Worm (Caenorhabditis elegans): ENCODE results near the gene C33B4.4.

The C33B4.4 gene

ce11 chrII:11383058-11383457, at the start of gene C33B4.4, which contains the start of gene C33B4.5:
TSS of gene C33B4.4 (minus strand) at chrII:11383442.
TSS of gene C33B4.5 (plus strand) at chrII:11383327.
- TF ChIP-seq blmp-1 (tag; optimal IDR thresholded peaks at IDR 0.05) (no peak), tbx-8 (GFP tag; optimal IDR thresholded peaks at IDR 0.05) (no peak), ces-1 (GFP tag; optimal IDR thresholded peaks at IDR 0.05) (no peak), unc-120 (tag; optimal IDR thresholded peaks at IDR 0.05; ENCODE audit: poor library complexity, severe bottlenecking) (no peak), ceh-39 (tag; optimal IDR thresholded peaks at IDR 0.05) (no peak), elt-1 (tag; optimal IDR thresholded peaks at IDR 0.05; ENCODE audit: borderline replicate concordance, insufficient read depth) (no peak), pha-4 (tag; optimal IDR thresholded peaks at IDR 0.05) (no peak), nhr-237 (tag; optimal IDR thresholded peaks at IDR 0.05) (no peak), lin-13 (tag; optimal IDR thresholded peaks at IDR 0.05) (no peak), nhr-28 (tag; optimal IDR thresholded peaks at IDR 0.05) (no peak), cnd-1 (tag; optimal IDR thresholded peaks at IDR 0.05) (no peak), elt-3 (tag; optimal IDR thresholded peaks at IDR 0.05) (no peak), unc-62 (GFP tag; optimal IDR thresholded peaks at IDR 0.05) (no peak), mls-2 (tag; optimal IDR thresholded peaks at IDR 0.05) (no peak), mep-1 (tag; optimal IDR thresholded peaks at IDR 0.05) (no peak)

- no peak for TF ChIP-seq ceh-83 (GFP tag; optimal IDR thresholded peaks at IDR 0.05)
- no peak for TF ChIP-seq lin-32 (GFP tag; optimal IDR thresholded peaks at IDR 0.05)
- no peak for TF ChIP-seq lsy-2 (tag; optimal IDR thresholded peaks at IDR 0.05)
- no peak for TF ChIP-seq M03D4.4 (tag; optimal IDR thresholded peaks at IDR 0.05)
- TF ChIP-seq blmp-1 (tag; optimal IDR thresholded peaks at IDR 0.05) = no peak
- TF ChIP-seq sem-2 (GFP tag; optimal IDR thresholded peaks at IDR 0.05) = no peak
- no peak for TF ChIP-seq elt-3 (tag; optimal IDR thresholded peaks at IDR 0.05)
- TF ChIP-seq tbx-8 (GFP tag; optimal IDR thresholded peaks at IDR 0.05) = no peak
- no peak for TF ChIP-seq bed-3 (GFP tag; optimal IDR thresholded peaks at IDR 0.05)
- TF ChIP-seq mab-5 (tag; optimal IDR thresholded peaks at IDR 0.05) = no peak
- no peak for TF ChIP-seq nhr-28 (tag; optimal IDR thresholded peaks at IDR 0.05)
Observed at ce11 chrII:11431584-11431983, 48.3 kb upstream of the C33B4.4 start, which contains the start of gene C05D12.4. TSS of gene C05D12.4 (plus strand) at chrII:11431884.

- TF ChIP-seq nhr-76 (tag; optimal IDR thresholded peaks at IDR 0.05) (no peak), ceh-39 (tag; optimal IDR thresholded peaks at IDR 0.05) (no peak), elt-3 (tag; optimal IDR thresholded peaks at IDR 0.05) (no peak), cnd-1 (tag; optimal IDR thresholded peaks at IDR 0.05) (no peak), nhr-12 (tag; optimal IDR thresholded peaks at IDR 0.05) (no peak)
Observed at ce11 chrII:11428599-11428998, 45.4 kb upstream of the C33B4.4 start.

DNA sequence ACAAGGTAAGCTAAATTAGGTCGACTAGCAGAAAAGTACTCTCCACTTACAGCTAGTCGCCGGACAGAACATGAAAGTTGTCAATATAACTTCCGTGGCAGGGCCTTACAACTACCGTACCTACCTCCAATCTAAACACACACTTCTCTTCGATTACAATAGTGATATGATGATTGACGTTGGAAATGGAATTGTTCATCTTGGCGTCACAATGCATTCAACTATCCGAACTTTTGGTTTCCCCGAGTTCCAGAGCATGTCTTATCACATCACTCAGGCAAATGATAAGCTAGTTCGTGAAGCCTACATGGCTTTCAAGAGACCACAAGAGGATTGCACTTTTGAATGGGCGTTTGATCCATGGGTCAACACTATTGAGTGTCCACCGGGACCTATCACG, 44.1 kb upstream of the C33B4.4 start:
- TF ChIP-seq ztf-11 (tag; optimal IDR thresholded peaks at IDR 0.05) (no peak), nhr-28 (tag; optimal IDR thresholded peaks at IDR 0.05) (no peak), elt-3 (tag; optimal IDR thresholded peaks at IDR 0.05) (no peak)

DNA sequence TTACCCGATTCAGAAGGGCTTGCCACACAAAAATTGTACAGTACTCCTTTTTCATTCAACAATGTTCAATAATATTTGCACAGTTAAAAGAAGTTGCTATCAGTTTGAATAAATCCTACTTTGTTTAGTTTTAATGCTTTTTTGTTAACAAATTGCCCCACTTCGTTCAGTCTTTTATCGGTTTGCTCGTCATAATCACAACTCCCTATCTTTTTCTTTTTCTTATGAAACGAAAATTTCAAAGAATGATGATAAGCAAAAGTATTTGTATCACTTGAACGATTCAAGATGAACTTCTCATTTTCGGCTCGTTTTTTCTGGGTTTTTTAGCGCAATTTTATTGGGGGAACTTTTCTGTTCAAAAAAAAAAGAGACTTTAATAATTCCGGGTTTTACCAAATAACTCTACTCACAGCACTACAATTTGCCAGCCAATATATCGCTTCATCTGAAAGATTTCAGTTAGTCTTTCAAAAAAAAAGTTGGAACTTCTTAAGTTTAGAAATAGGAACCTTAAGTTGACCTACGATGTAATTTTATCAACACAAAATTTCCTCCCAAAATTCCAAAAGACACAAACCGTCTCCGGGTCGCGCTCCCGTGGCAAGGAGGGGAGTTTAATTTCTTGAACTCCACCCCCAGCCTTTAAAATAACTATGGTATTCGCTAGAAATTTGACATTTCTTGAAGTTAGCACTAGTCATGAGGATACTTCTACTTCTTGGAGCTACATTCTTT, 41.5 kb upstream of the C33B4.4 start, which contains the start of gene C05D12.3:
Gene C05D12.3, plus strand, starts transcription at position 688 of the 738 bp plus-strand sequence.
- TF ChIP-seq unc-62 (GFP tag; optimal IDR thresholded peaks at IDR 0.05) = no peak
- TF ChIP-seq nhr-2 (tag; optimal IDR thresholded peaks at IDR 0.05) = no peak
- TF ChIP-seq blmp-1 (tag; optimal IDR thresholded peaks at IDR 0.05) = no peak

DNA sequence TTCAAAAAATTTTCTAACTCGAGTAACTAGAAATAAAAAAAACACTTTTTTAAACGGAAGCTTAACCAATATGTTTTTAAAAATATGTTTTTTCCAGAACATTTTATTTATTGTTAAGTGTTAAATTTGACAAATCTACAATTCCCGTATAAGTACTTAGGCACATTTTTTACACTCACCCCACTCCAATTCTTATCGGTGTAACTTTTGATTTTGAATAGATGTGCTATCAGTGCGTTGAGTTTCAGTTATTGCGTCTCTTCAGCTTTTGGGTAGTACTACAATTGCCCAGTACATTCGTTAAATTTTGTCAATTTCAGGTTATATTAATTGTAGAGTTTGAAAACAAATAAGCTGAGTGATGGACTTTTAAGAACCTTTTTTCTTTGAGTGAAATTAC, 40.8 kb upstream of the C33B4.4 start:
- no peak for TF ChIP-seq blmp-1 (tag; optimal IDR thresholded peaks at IDR 0.05)
- no peak for TF ChIP-seq bed-3 (GFP tag; optimal IDR thresholded peaks at IDR 0.05)

ce11 chrII:11418476-11418875, 35.2 kb upstream of the C33B4.4 start:
- no peak for TF ChIP-seq nhr-28 (tag; optimal IDR thresholded peaks at IDR 0.05)
- TF ChIP-seq mab-5 (tag; optimal IDR thresholded peaks at IDR 0.05) = no peak
- no peak for TF ChIP-seq ceh-43 (GFP tag; optimal IDR thresholded peaks at IDR 0.05)
- no peak for TF ChIP-seq bed-3 (GFP tag; optimal IDR thresholded peaks at IDR 0.05)
- no peak for TF ChIP-seq unc-62 (GFP tag; optimal IDR thresholded peaks at IDR 0.05)
- TF ChIP-seq lsy-2 (tag; optimal IDR thresholded peaks at IDR 0.05) = no peak
- no peak for TF ChIP-seq lin-32 (GFP tag; optimal IDR thresholded peaks at IDR 0.05)
- TF ChIP-seq snpc-4 (tag; optimal IDR thresholded peaks at IDR 0.05) = no peak
- no peak for TF ChIP-seq tbx-8 (GFP tag; optimal IDR thresholded peaks at IDR 0.05)
- TF ChIP-seq nhr-76 (tag; optimal IDR thresholded peaks at IDR 0.05) = no peak
- no peak for TF ChIP-seq mls-2 (tag; optimal IDR thresholded peaks at IDR 0.05)
- TF ChIP-seq flh-1 (GFP tag; optimal IDR thresholded peaks at IDR 0.05) = no peak
- no peak for TF ChIP-seq nhr-12 (tag; optimal IDR thresholded peaks at IDR 0.05)
- no peak for TF ChIP-seq hlh-1 (tag; optimal IDR thresholded peaks at IDR 0.05)
- no peak for TF ChIP-seq cnd-1 (tag; optimal IDR thresholded peaks at IDR 0.05)
- no peak for TF ChIP-seq sem-2 (GFP tag; optimal IDR thresholded peaks at IDR 0.05)
- TF ChIP-seq nhr-237 (tag; optimal IDR thresholded peaks at IDR 0.05) = no peak
- TF ChIP-seq unc-120 (tag; optimal IDR thresholded peaks at IDR 0.05; ENCODE audit: poor library complexity, severe bottlenecking) = no peak

Data from whole organism, mixed stage, embryonic.